Worm (Caenorhabditis elegans) whole organism, L2 larva: Measurements from ENCODE around the gene ZK863.8.

ENCODE experiments used
- aly-2 ChIP-seq: fragments of 150-350 bp; optimal IDR thresholded peaks from 2 replicates; lab custom pipeline; 2014; ENCODE audit warnings: missing biosample characterization, missing genetic modification characterization
- nhr-11 ChIP-seq: fragments of 150-350 bp; optimal IDR thresholded peaks from 2 replicates; lab custom pipeline; 2014; ENCODE audit warnings: missing biosample characterization, missing genetic modification characterization
- nhr-12 ChIP-seq: fragments of 150-350 bp; optimal IDR thresholded peaks from 2 replicates; lab custom pipeline; 2014; ENCODE audit warnings: missing biosample characterization, missing genetic modification characterization
- nhr-23 ChIP-seq: fragments of 150-350 bp; optimal IDR thresholded peaks from 2 replicates; lab custom pipeline; 2014; ENCODE audit warnings: missing biosample characterization, missing genetic modification reagents, missing genetic modification characterization
- unc-39 ChIP-seq: fragments of 150-350 bp; optimal IDR thresholded peaks from 2 replicates; lab custom pipeline; 2014; ENCODE audit warnings: missing biosample characterization, missing genetic modification characterization
- zag-1 ChIP-seq: fragments of 150-350 bp; optimal IDR thresholded peaks from 2 replicates; lab custom pipeline; 2014; ENCODE audit warnings: missing biosample characterization, missing genetic modification characterization
- ztf-11 ChIP-seq: sonication (generic microtip); optimal IDR thresholded peaks from 2 replicates; lab custom pipeline; 2017; ENCODE audit warnings: missing biosample characterization, missing genetic modification characterization

- TF ChIP-seq ztf-11 (tag; lab: Kevin White, UChicago) (no peak), nhr-11 (tag; lab: Kevin White, UChicago) (no peak), aly-2 (tag; lab: Kevin White, UChicago) (no peak), zag-1 (no peak), nhr-12 (tag; lab: Kevin White, UChicago) (no peak), nhr-23 (tag; lab: Kevin White, UChicago) (no peak), unc-39 (tag; lab: Kevin White, UChicago) (no peak)
Measured at ce11 chrV:12208678-12209077, 21.4 kb upstream of the ZK863.8 start.
